Fruit fly (Drosophila melanogaster) whole organism, embryonic: ENCODE data around the gene Gr64a.
A peak's percentile ranks its signal among the peaks of the same experiment; 100 is the strongest.

Experiments
- Asciz ChIP-seq: fragments of 200-800 bp; sonication (Bioruptor generic); optimal IDR thresholded peaks from 2 replicates; lab custom pipeline; 2017; ENCODE audit warnings: missing biosample characterization, mild to moderate bottlenecking, missing genetic modification characterization, missing genetic modification reagents
- CG10274 ChIP-seq: fragments of 200-800 bp; sonication (Bioruptor generic); optimal IDR thresholded peaks from 3 replicates; lab custom pipeline; 2017; ENCODE audit warnings: missing biosample characterization, mild to moderate bottlenecking, missing genetic modification characterization
- CG10979 ChIP-seq: fragments of 200-800 bp; sonication (Bioruptor generic); optimal IDR thresholded peaks from 2 replicates; lab custom pipeline; 2018; ENCODE audit warnings: missing biosample characterization, mild to moderate bottlenecking, missing genetic modification characterization, moderate library complexity
- CG11560 ChIP-seq: fragments of 200-800 bp; sonication (Bioruptor generic); IDR thresholded peaks from 3 replicates; pipeline ENCODE4 v1.3.6; 2022; ENCODE audit warnings: missing biosample characterization, missing genetic modification characterization
- CG1233 ChIP-seq: fragments of 200-800 bp; sonication (Bioruptor generic); optimal IDR thresholded peaks from 4 replicates; lab custom pipeline; 2018; ENCODE audit warnings: missing biosample characterization, mild to moderate bottlenecking, missing genetic modification characterization
- CG12391 ChIP-seq: fragments of 200-800 bp; sonication (Bioruptor generic); optimal IDR thresholded peaks from 3 replicates; lab custom pipeline; 2018; ENCODE audit warnings: missing biosample characterization, mild to moderate bottlenecking, missing genetic modification characterization, moderate library complexity
- CG15073 ChIP-seq: fragments of 200-800 bp; sonication (Bioruptor generic); optimal IDR thresholded peaks from 2 replicates; lab custom pipeline; 2016; ENCODE audit warnings: missing biosample characterization, missing genetic modification characterization
- CG1602 ChIP-seq: fragments of 200-800 bp; sonication (Bioruptor generic); optimal IDR thresholded peaks from 3 replicates; lab custom pipeline; 2016; ENCODE audit warnings: missing biosample characterization, missing genetic modification characterization
- CG1647 ChIP-seq: fragments of 200-800 bp; sonication (Bioruptor generic); optimal IDR thresholded peaks from 3 replicates; lab custom pipeline; 2016; ENCODE audit warnings: missing biosample characterization, missing genetic modification characterization
- CG17385 ChIP-seq: fragments of 200-800 bp; sonication (Bioruptor generic); optimal IDR thresholded peaks from 3 replicates; lab custom pipeline; 2018; ENCODE audit warnings: missing biosample characterization, mild to moderate bottlenecking, missing genetic modification characterization
- CG30403 ChIP-seq: fragments of 200-800 bp; sonication (Bioruptor generic); optimal IDR thresholded peaks from 3 replicates; lab custom pipeline; 2016; ENCODE audit warnings: missing biosample characterization, missing genetic modification characterization
- CG32767 ChIP-seq: fragments of 200-800 bp; sonication (Bioruptor generic); IDR thresholded peaks from 2 replicates; pipeline ENCODE4 v1.3.6; 2022; ENCODE audit warnings: missing biosample characterization, missing genetic modification characterization
- CG34376 ChIP-seq: fragments of 200-800 bp; sonication (Bioruptor generic); optimal IDR thresholded peaks from 2 replicates; lab custom pipeline; 2018; ENCODE audit warnings: missing biosample characterization, mild to moderate bottlenecking, missing genetic modification characterization
- CG4854 ChIP-seq: fragments of 200-800 bp; sonication (Bioruptor generic); optimal IDR thresholded peaks from 2 replicates; lab custom pipeline; 2016; ENCODE audit warnings: missing biosample characterization, missing genetic modification characterization, inconsistent platforms
- CG6654 ChIP-seq: fragments of 200-800 bp; sonication (Bioruptor generic); optimal IDR thresholded peaks from 2 replicates; lab custom pipeline; 2017; ENCODE audit warnings: missing biosample characterization, mild to moderate bottlenecking, missing genetic modification characterization
- CG7271 ChIP-seq: fragments of 200-800 bp; sonication (Bioruptor generic); optimal IDR thresholded peaks from 2 replicates; lab custom pipeline; 2018; ENCODE audit warnings: missing biosample characterization, mild to moderate bottlenecking, missing genetic modification characterization, moderate library complexity
- CG8944 ChIP-seq: fragments of 200-800 bp; sonication (Bioruptor generic); optimal IDR thresholded peaks from 3 replicates; lab custom pipeline; 2016; ENCODE audit warnings: missing biosample characterization, missing genetic modification characterization
- CG9876 ChIP-seq: fragments of 200-800 bp; sonication (Bioruptor generic); optimal IDR thresholded peaks from 2 replicates; lab custom pipeline; 2016; ENCODE audit warnings: missing biosample characterization, missing genetic modification characterization
- Chrac-16 ChIP-seq: fragments of 200-800 bp; sonication (Bioruptor generic); optimal IDR thresholded peaks from 3 replicates; lab custom pipeline; 2016; ENCODE audit warnings: missing biosample characterization, missing genetic modification characterization
- CoRest ChIP-seq: fragments of 200-800 bp; sonication (Bioruptor generic); optimal IDR thresholded peaks from 3 replicates; lab custom pipeline; 2018; ENCODE audit warnings: missing biosample characterization, mild to moderate bottlenecking, missing genetic modification characterization, moderate library complexity
- D19A ChIP-seq: fragments of 200-800 bp; optimal IDR thresholded peaks from 3 replicates; lab custom pipeline; 2019; ENCODE audit warnings: missing biosample characterization, mild to moderate bottlenecking, missing genetic modification characterization, moderate library complexity
- Dll ChIP-seq: fragments of 200-800 bp; sonication (Bioruptor generic); IDR thresholded peaks from 4 replicates; pipeline ENCODE4 v1.3.6; 2022; ENCODE audit warnings: missing biosample characterization, missing genetic modification characterization; ENCODE audit not compliant: partially characterized antibody
- Ets65A ChIP-seq: fragments of 200-800 bp; sonication (Bioruptor generic); peaks from one replicate; lab custom pipeline; 2016; ENCODE audit warnings: missing biosample characterization, missing genetic modification characterization
- Fer1 ChIP-seq: fragments of 200-800 bp; sonication (Bioruptor generic); optimal IDR thresholded peaks from 2 replicates; lab custom pipeline; 2017; ENCODE audit warnings: missing biosample characterization, mild to moderate bottlenecking, missing genetic modification characterization
- Hsf ChIP-seq: fragments of 200-800 bp; sonication (Bioruptor generic); optimal IDR thresholded peaks from 3 replicates; lab custom pipeline; 2016; ENCODE audit warnings: missing biosample characterization, missing genetic modification characterization
- MTF-1 ChIP-seq: fragments of 200-800 bp; sonication (Bioruptor generic); optimal IDR thresholded peaks from 2 replicates; lab custom pipeline; 2018; ENCODE audit warnings: missing biosample characterization, mild to moderate bottlenecking, missing genetic modification characterization, borderline replicate concordance
- Sin3A ChIP-seq: fragments of >200 bp; optimal IDR thresholded peaks from 2 replicates; lab custom pipeline; 2018
- TFAM ChIP-seq: fragments of 200-800 bp; sonication (Bioruptor generic); optimal IDR thresholded peaks from 2 replicates; lab custom pipeline; 2017; ENCODE audit warnings: missing biosample characterization, missing genetic modification characterization, inconsistent platforms
- YL-1 ChIP-seq: fragments of 200-800 bp; sonication (Bioruptor generic); optimal IDR thresholded peaks from 3 replicates; lab custom pipeline; 2017; ENCODE audit warnings: missing biosample characterization, mild to moderate bottlenecking, missing genetic modification characterization
- aop ChIP-seq: fragments of 200-800 bp; sonication (Bioruptor generic); IDR thresholded peaks from 2 replicates; pipeline ENCODE4 v1.3.6; 2022; ENCODE audit warnings: missing biosample characterization, missing genetic modification characterization
- ase ChIP-seq: fragments of 200-800 bp; sonication (Bioruptor generic); IDR thresholded peaks from 3 replicates; pipeline ENCODE4 v1.3.6; 2022; ENCODE audit warnings: missing biosample characterization, missing genetic modification characterization
- crol ChIP-seq: fragments of 200-800 bp; sonication (Bioruptor generic); IDR thresholded peaks from 2 replicates; pipeline ENCODE4 v1.3.6; 2022; ENCODE audit warnings: missing biosample characterization, missing genetic modification characterization
- da ChIP-seq: fragments of 200-800 bp; sonication (Bioruptor generic); optimal IDR thresholded peaks from 2 replicates; lab custom pipeline; 2016; ENCODE audit warnings: missing biosample characterization, missing genetic modification characterization
- ftz-f1 ChIP-seq: fragments of 200-800 bp; sonication (Bioruptor generic); optimal IDR thresholded peaks from 2 replicates; lab custom pipeline; 2016; ENCODE audit warnings: missing biosample characterization, missing genetic modification characterization
- gcm2 ChIP-seq: fragments of 200-800 bp; sonication (Bioruptor generic); optimal IDR thresholded peaks from 2 replicates; lab custom pipeline; 2016; ENCODE audit warnings: missing biosample characterization, missing genetic modification characterization
- gro ChIP-seq: fragments of 200-800 bp; sonication (Bioruptor generic); optimal IDR thresholded peaks from 2 replicates; lab custom pipeline; 2016; ENCODE audit warnings: missing biosample characterization, missing genetic modification characterization
- gsb ChIP-seq: fragments of 200-800 bp; sonication (Bioruptor generic); IDR thresholded peaks from 2 replicates; pipeline ENCODE4 v1.3.6; 2022; ENCODE audit warnings: missing biosample characterization, missing genetic modification characterization
- gt ChIP-seq: fragments of 200-800 bp; sonication (Bioruptor generic); IDR thresholded peaks from 2 replicates; pipeline ENCODE4 v1.3.6; 2022; ENCODE audit warnings: missing biosample characterization, missing genetic modification characterization
- hbn ChIP-seq: fragments of 200-800 bp; sonication (Bioruptor generic); IDR thresholded peaks from 2 replicates; pipeline ENCODE4 v1.3.6; 2022; ENCODE audit warnings: missing biosample characterization, missing genetic modification characterization; ENCODE audit not compliant: partially characterized antibody
- hth ChIP-seq: fragments of >200 bp; optimal IDR thresholded peaks from 2 replicates; lab custom pipeline; 2017; ENCODE audit warnings: inconsistent platforms
- kah ChIP-seq: fragments of 200-800 bp; sonication (Bioruptor generic); optimal IDR thresholded peaks from 2 replicates; lab custom pipeline; 2018; ENCODE audit warnings: missing biosample characterization, mild to moderate bottlenecking, missing genetic modification characterization
- nerfin-1 ChIP-seq: fragments of 200-800 bp; sonication (Bioruptor generic); optimal IDR thresholded peaks from 3 replicates; lab custom pipeline; 2019; ENCODE audit warnings: missing biosample characterization, mild to moderate bottlenecking, missing genetic modification characterization, moderate library complexity
- org-1 ChIP-seq: fragments of 200-800 bp; sonication (Bioruptor generic); optimal IDR thresholded peaks from 2 replicates; lab custom pipeline; 2017; ENCODE audit warnings: missing biosample characterization, missing genetic modification characterization
- otp ChIP-seq: fragments of 200-800 bp; sonication (Bioruptor generic); IDR thresholded peaks from 3 replicates; pipeline ENCODE4, ENCODE4 v1.3.6; 2022; ENCODE audit warnings: missing biosample characterization, missing genetic modification characterization
- sens-2 ChIP-seq: fragments of 200-800 bp; sonication (Bioruptor generic); IDR thresholded peaks from 2 replicates; pipeline ENCODE4 v1.3.6; 2022; ENCODE audit warnings: missing biosample characterization, missing genetic modification characterization
- shn ChIP-seq: fragments of 200-800 bp; sonication (Bioruptor generic); optimal IDR thresholded peaks from 3 replicates; lab custom pipeline; 2016; ENCODE audit warnings: missing biosample characterization, missing genetic modification characterization
- sima ChIP-seq: fragments of 200-800 bp; sonication (Bioruptor generic); optimal IDR thresholded peaks from 2 replicates; lab custom pipeline; 2016; ENCODE audit warnings: missing biosample characterization, missing genetic modification characterization
- so ChIP-seq: fragments of 200-800 bp; sonication (Bioruptor generic); IDR thresholded peaks from 3 replicates; pipeline ENCODE4 v1.3.6; 2022; ENCODE audit warnings: missing biosample characterization, missing genetic modification characterization
- sr ChIP-seq: fragments of 200-800 bp; sonication (Bioruptor generic); IDR thresholded peaks from 3 replicates; pipeline ENCODE4 v1.3.6; 2022; ENCODE audit warnings: missing biosample characterization, missing genetic modification characterization
- trem ChIP-seq: fragments of 200-800 bp; optimal IDR thresholded peaks from 3 replicates; lab custom pipeline; 2019; ENCODE audit warnings: missing biosample characterization, mild to moderate bottlenecking, missing genetic modification characterization, moderate library complexity
- tx ChIP-seq: fragments of 200-800 bp; sonication (Bioruptor generic); optimal IDR thresholded peaks from 2 replicates; lab custom pipeline; 2016; ENCODE audit warnings: missing biosample characterization, missing genetic modification characterization
- wek ChIP-seq: fragments of 200-800 bp; sonication (Bioruptor generic); optimal IDR thresholded peaks from 3 replicates; lab custom pipeline; 2018; ENCODE audit warnings: missing biosample characterization, mild to moderate bottlenecking, missing genetic modification characterization, moderate library complexity

Gr64a gene

dm6 chr3L:3983466-3983946 lies 43.1 kb upstream of the Gr64a start, which contains the start of gene scrt (continued):
- TF ChIP-seq Dll (GFP tag; lab: Robert Waterston, UW): peak; percentile 68; the same call in 3 of the 4 replicates
- peak; percentile 25; the same call in 1 of the 3 replicates for TF ChIP-seq so (GFP tag; lab: Robert Waterston, UW)
- TF ChIP-seq CG15073 (GFP tag; lab: Kevin White, UChicago): no peak
- 0 out of 3 replicates have a peak, but pooled peaks have one; percentile 29 for TF ChIP-seq ase (GFP tag; lab: Robert Waterston, UW)
- TF ChIP-seq da: no peak
- no peak for TF ChIP-seq CG7271 (tag; lab: Kevin White, UChicago)
- TF ChIP-seq CG32767 (GFP tag; lab: Robert Waterston, UW): peak; percentile 41; the same call in 1 of the 2 replicates
- TF ChIP-seq sima (GFP tag; lab: Kevin White, UChicago): no peak
- TF ChIP-seq CG8944: no peak
- no peak for TF ChIP-seq wek (GFP tag; lab: Kevin White, UChicago)
- TF ChIP-seq CG10979 (tag; lab: Kevin White, UChicago): peak; percentile 91
- no peak for TF ChIP-seq kah (GFP tag; lab: Kevin White, UChicago)
- TF ChIP-seq tx (GFP tag; lab: Kevin White, UChicago): no peak
- TF ChIP-seq Asciz (GFP tag; lab: Kevin White, UChicago): no peak
- TF ChIP-seq crol: no peak; the same call in 1 of the 2 replicates
- TF ChIP-seq otp (GFP tag; lab: Robert Waterston, UW): no peak
- peak; percentile 54 for TF ChIP-seq CoRest (tag; lab: Kevin White, UChicago)
- peak; percentile 12 for TF ChIP-seq D19A (tag; lab: Kevin White, UChicago)
- TF ChIP-seq CG1602 (GFP tag; lab: Kevin White, UChicago): peak; percentile 16
- TF ChIP-seq Sin3A (lab: Kevin White, UChicago): no peak
- no peak for TF ChIP-seq sens-2
- peak; percentile 16 for TF ChIP-seq CG17385 (GFP tag; lab: Kevin White, UChicago)
- TF ChIP-seq ftz-f1: no peak
- no peak for TF ChIP-seq CG1647
- TF ChIP-seq hth (lab: Kevin White, UChicago): no peak
- TF ChIP-seq CG30403: no peak
- no peak for TF ChIP-seq CG10274 (GFP tag; lab: Kevin White, UChicago)
- peak; percentile 8 for TF ChIP-seq CG9876 (GFP tag; lab: Kevin White, UChicago)
- TF ChIP-seq Chrac-16 (GFP tag; lab: Kevin White, UChicago): no peak
- peak; percentile 59 for TF ChIP-seq nerfin-1
- TF ChIP-seq CG34376 (GFP tag; lab: Kevin White, UChicago): peak; percentile 9
- TF ChIP-seq CG6654 (GFP tag; lab: Kevin White, UChicago): no peak
- no peak for TF ChIP-seq CG1233 (GFP tag; lab: Kevin White, UChicago)
- no peak for TF ChIP-seq CG4854
- TF ChIP-seq TFAM: no peak
- TF ChIP-seq CG11560: no peak
- TF ChIP-seq gcm2: no peak
- no peak for TF ChIP-seq gsb
- no peak for TF ChIP-seq hbn (GFP tag; lab: Robert Waterston, UW)
- TF ChIP-seq sr (GFP tag; lab: Robert Waterston, UW): no peak
- TF ChIP-seq trem (tag; lab: Kevin White, UChicago): no peak
- peak; percentile 51 for TF ChIP-seq Hsf (GFP tag; lab: Kevin White, UChicago)
- TF ChIP-seq shn (GFP tag; lab: Kevin White, UChicago): peak; percentile 41
- TF ChIP-seq CG12391: peak; percentile 72
- peak; percentile 18 for TF ChIP-seq org-1
- TF ChIP-seq Ets65A (GFP tag; lab: Kevin White, UChicago): peak; percentile 82
- TF ChIP-seq gt (GFP tag; lab: Robert Waterston, UW): no peak
- TF ChIP-seq MTF-1: no peak
- no peak for TF ChIP-seq YL-1 (GFP tag; lab: Kevin White, UChicago)
- TF ChIP-seq Fer1 (GFP tag; lab: Kevin White, UChicago): peak; percentile 59
- no peak for TF ChIP-seq gro (GFP tag; lab: Kevin White, UChicago)
- no peak for TF ChIP-seq aop (GFP tag; lab: Robert Waterston, UW)
